Fruit fly (Drosophila melanogaster): ENCODE results near the gene Cbl.

DNA sequence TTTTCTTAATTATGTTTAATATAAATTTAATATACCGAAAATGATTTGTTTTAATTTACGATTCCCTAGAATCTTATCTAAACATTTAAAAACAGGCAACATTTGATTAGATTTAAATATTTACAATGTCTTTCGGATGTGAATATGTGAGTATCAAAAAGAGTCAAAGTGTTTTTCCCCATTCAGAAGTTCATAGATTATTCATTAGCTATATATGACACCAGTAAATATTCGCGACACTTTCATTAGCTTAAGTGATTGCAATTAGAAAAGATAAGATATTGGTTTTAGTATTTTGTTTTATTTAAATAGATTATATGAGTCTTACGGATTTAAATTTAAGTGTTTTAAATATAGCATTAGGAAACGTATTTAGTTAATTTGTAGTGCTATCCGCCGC, 30.6 kb upstream of the Cbl start:
- TF ChIP-seq tj (GFP tag; optimal IDR thresholded peaks at IDR 0.05) (no peak), CG1620 (GFP tag; optimal IDR thresholded peaks at IDR 0.05) (no peak), ovo (GFP tag; optimal IDR thresholded peaks at IDR 0.05) (no peak), cnc (optimal IDR thresholded peaks at IDR 0.05) (no peak)
